Worm (Caenorhabditis elegans): ENCODE data around the gene tpan-1.

DNA sequence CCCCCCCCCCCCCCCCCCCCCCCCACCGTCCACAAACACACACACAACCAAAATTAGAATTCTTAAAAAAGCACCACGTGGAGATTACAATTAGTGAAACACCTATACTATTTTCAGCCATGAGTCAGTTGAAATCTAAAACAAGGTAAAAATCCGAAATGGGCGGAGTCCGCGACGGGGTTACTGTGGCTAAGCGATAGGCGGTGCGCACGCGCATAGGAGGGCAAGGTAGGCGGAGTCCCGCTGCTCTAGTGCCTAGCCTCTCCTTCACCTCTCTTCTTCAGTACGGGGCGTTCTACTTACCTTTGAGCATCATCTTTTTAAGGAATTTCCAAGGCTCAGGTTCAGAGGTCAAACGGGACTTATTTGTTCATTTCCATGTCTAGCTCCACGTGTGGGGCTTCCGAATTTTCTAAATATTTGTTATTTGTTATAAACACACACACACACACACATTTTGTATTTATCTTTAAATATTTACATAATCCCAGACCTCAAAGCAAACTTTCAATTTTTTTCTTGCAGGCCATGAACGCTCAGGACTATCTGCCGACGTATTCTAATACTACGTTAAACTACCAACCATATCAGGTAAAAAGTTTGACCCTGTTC, 32.8 kb upstream of the tpan-1 start:
- TF ChIP-seq ztf-11 (tag; optimal IDR thresholded peaks at IDR 0.05), result no peak
- TF ChIP-seq skn-1 (tag; optimal IDR thresholded peaks at IDR 0.05), result no peak
- no peak for TF ChIP-seq nhr-6 (tag; optimal IDR thresholded peaks at IDR 0.05)
- no peak for TF ChIP-seq snpc-4 (tag; optimal IDR thresholded peaks at IDR 0.05)

Measured in whole organism, L2 larva.